Fruit fly (Drosophila melanogaster) whole organism, embryonic: ENCODE results near the gene Art1.

Experiments used
- Aef1 ChIP-seq: fragments of 200-800 bp; sonication (Bioruptor generic); IDR thresholded peaks from 3 replicates; pipeline ENCODE4 v1.3.6; 2022; ENCODE audit warnings: missing biosample characterization, missing genetic modification characterization
- CG10321 ChIP-seq: fragments of 200-800 bp; sonication (Bioruptor generic); IDR thresholded peaks from 2 replicates; pipeline ENCODE4 v1.3.6; 2022; ENCODE audit warnings: missing biosample characterization, missing genetic modification characterization
- CG10565 ChIP-seq: fragments of 200-800 bp; sonication (Bioruptor generic); optimal IDR thresholded peaks from 3 replicates; lab custom pipeline; 2016; ENCODE audit warnings: missing biosample characterization, mild to moderate bottlenecking, missing genetic modification characterization
- CG10654 ChIP-seq: fragments of 200-800 bp; sonication (Bioruptor generic); optimal IDR thresholded peaks from 2 replicates; lab custom pipeline; 2016; ENCODE audit warnings: missing biosample characterization, missing genetic modification characterization
- CG11560 ChIP-seq: fragments of 200-800 bp; sonication (Bioruptor generic); IDR thresholded peaks from 3 replicates; pipeline ENCODE4 v1.3.6; 2022; ENCODE audit warnings: missing biosample characterization, missing genetic modification characterization
- CG11696 ChIP-seq: fragments of 200-800 bp; sonication (Bioruptor generic); IDR thresholded peaks from 2 replicates; pipeline ENCODE4 v1.3.6; 2022; ENCODE audit warnings: missing biosample characterization, missing genetic modification characterization
- CG14710 ChIP-seq: fragments of 200-800 bp; sonication (Bioruptor generic); optimal IDR thresholded peaks from 3 replicates; lab custom pipeline; 2019; ENCODE audit warnings: missing biosample characterization, mild to moderate bottlenecking, missing genetic modification characterization, moderate library complexity
- CG15696 ChIP-seq: fragments of 200-800 bp; sonication (Bioruptor generic); optimal IDR thresholded peaks from 2 replicates; lab custom pipeline; 2019; ENCODE audit warnings: missing biosample characterization, mild to moderate bottlenecking, missing genetic modification characterization, moderate library complexity
- CG1647 ChIP-seq: fragments of 200-800 bp; sonication (Bioruptor generic); optimal IDR thresholded peaks from 3 replicates; lab custom pipeline; 2016; ENCODE audit warnings: missing biosample characterization, missing genetic modification characterization
- CG17186 ChIP-seq: fragments of 200-800 bp; sonication (Bioruptor generic); optimal IDR thresholded peaks from 3 replicates; lab custom pipeline; 2017; ENCODE audit warnings: missing biosample characterization, missing genetic modification reagents, missing genetic modification characterization
- CG3163 ChIP-seq: fragments of 200-800 bp; sonication (Bioruptor generic); optimal IDR thresholded peaks from 3 replicates; lab custom pipeline; 2016; ENCODE audit warnings: missing biosample characterization, missing genetic modification characterization
- CG32772 ChIP-seq: fragments of 200-800 bp; sonication (Bioruptor generic); IDR thresholded peaks from 2 replicates; pipeline ENCODE4 v1.3.6; 2022; ENCODE audit warnings: missing biosample characterization, missing genetic modification characterization
- CG3847 ChIP-seq: fragments of 200-800 bp; sonication (Bioruptor generic); IDR thresholded peaks from 2 replicates; pipeline ENCODE4 v1.3.6; 2022; ENCODE audit warnings: missing biosample characterization, missing genetic modification characterization
- CG4424 ChIP-seq: fragments of 200-800 bp; sonication (Bioruptor generic); optimal IDR thresholded peaks from 3 replicates; lab custom pipeline; 2016; ENCODE audit warnings: missing biosample characterization, missing genetic modification characterization
- CG4617 ChIP-seq: fragments of 200-800 bp; sonication (Bioruptor generic); optimal IDR thresholded peaks from 3 replicates; lab custom pipeline; 2016; ENCODE audit warnings: missing biosample characterization, missing genetic modification characterization, borderline replicate concordance
- CG4707 ChIP-seq: fragments of 200-800 bp; sonication (Bioruptor generic); optimal IDR thresholded peaks from 2 replicates; lab custom pipeline; 2018; ENCODE audit warnings: missing biosample characterization, mild to moderate bottlenecking, missing genetic modification characterization, moderate library complexity
- CG6654 ChIP-seq: fragments of 200-800 bp; sonication (Bioruptor generic); optimal IDR thresholded peaks from 2 replicates; lab custom pipeline; 2017; ENCODE audit warnings: missing biosample characterization, mild to moderate bottlenecking, missing genetic modification characterization
- CG7372 ChIP-seq: fragments of 200-800 bp; sonication (Bioruptor generic); IDR thresholded peaks from 2 replicates; pipeline ENCODE4 v1.3.6; 2022; ENCODE audit warnings: missing biosample characterization, missing genetic modification characterization
- CG7786 ChIP-seq: fragments of 200-800 bp; sonication (Bioruptor generic); optimal IDR thresholded peaks from 2 replicates; lab custom pipeline; 2016; ENCODE audit warnings: missing biosample characterization, missing genetic modification characterization
- CG8359 ChIP-seq: fragments of 200-800 bp; sonication (Bioruptor generic); optimal IDR thresholded peaks from 2 replicates; lab custom pipeline; 2017; ENCODE audit warnings: missing biosample characterization, mild to moderate bottlenecking, missing genetic modification characterization, borderline replicate concordance
- CG9817 ChIP-seq: fragments of 200-800 bp; sonication (Bioruptor generic); optimal IDR thresholded peaks from 2 replicates; lab custom pipeline; 2018; ENCODE audit warnings: missing biosample characterization, mild to moderate bottlenecking, missing genetic modification characterization, moderate library complexity
- Chrac-16 ChIP-seq: fragments of 200-800 bp; sonication (Bioruptor generic); optimal IDR thresholded peaks from 3 replicates; lab custom pipeline; 2016; ENCODE audit warnings: missing biosample characterization, missing genetic modification characterization
- Dip2 ChIP-seq: fragments of 200-800 bp; sonication (Bioruptor generic); IDR thresholded peaks from 2 replicates; pipeline ENCODE4 v1.3.6; 2022; ENCODE audit warnings: missing biosample characterization, missing genetic modification characterization
- Dp ChIP-seq: fragments of 200-800 bp; sonication (Bioruptor generic); optimal IDR thresholded peaks from 2 replicates; lab custom pipeline; 2018; ENCODE audit warnings: missing biosample characterization, mild to moderate bottlenecking, missing genetic modification characterization, moderate library complexity
- HLH54F ChIP-seq: fragments of 200-800 bp; sonication (Bioruptor generic); optimal IDR thresholded peaks from 3 replicates; lab custom pipeline; 2016; ENCODE audit warnings: missing biosample characterization, missing genetic modification characterization
- Hey ChIP-seq: fragments of 200-800 bp; sonication (Bioruptor generic); optimal IDR thresholded peaks from 3 replicates; lab custom pipeline; 2018; ENCODE audit warnings: missing biosample characterization, mild to moderate bottlenecking, missing genetic modification characterization
- Jarid2 ChIP-seq: fragments of 200-800 bp; sonication (Bioruptor generic); optimal IDR thresholded peaks from 3 replicates; lab custom pipeline; 2017; ENCODE audit warnings: mild to moderate bottlenecking, missing biosample characterization, missing genetic modification reagents, missing genetic modification characterization
- NC2β ChIP-seq: fragments of 200-800 bp; sonication (Bioruptor generic); optimal IDR thresholded peaks from 2 replicates; lab custom pipeline; 2016; ENCODE audit warnings: missing biosample characterization, missing genetic modification characterization
- Sin3A ChIP-seq: fragments of >200 bp; optimal IDR thresholded peaks from 2 replicates; lab custom pipeline; 2018
- Spps ChIP-seq: fragments of 200-800 bp; sonication (Bioruptor generic); optimal IDR thresholded peaks from 2 replicates; lab custom pipeline; 2018; ENCODE audit warnings: missing biosample characterization, mild to moderate bottlenecking, missing genetic modification characterization
- Sry-δ ChIP-seq: fragments of 200-800 bp; sonication (Bioruptor generic); optimal IDR thresholded peaks from 2 replicates; lab custom pipeline; 2016; ENCODE audit warnings: missing biosample characterization, missing genetic modification characterization
- Taf1 ChIP-seq: fragments of 200-800 bp; sonication (Bioruptor generic); IDR thresholded peaks from 2 replicates; pipeline ENCODE4 v1.3.6; 2022; ENCODE audit warnings: missing biosample characterization, missing genetic modification characterization
- Vsx1 ChIP-seq: fragments of 200-800 bp; sonication (Bioruptor generic); optimal IDR thresholded peaks from 2 replicates; lab custom pipeline; 2017; ENCODE audit warnings: missing biosample characterization, mild to moderate bottlenecking, missing genetic modification characterization, missing genetic modification reagents
- ap ChIP-seq: fragments of 200-800 bp; sonication (Bioruptor generic); IDR thresholded peaks from 2 replicates; pipeline ENCODE4 v1.3.6; 2022; ENCODE audit warnings: missing biosample characterization, missing genetic modification characterization
- ash1 ChIP-seq: fragments of 200-800 bp; sonication (Bioruptor generic); optimal IDR thresholded peaks from 2 replicates; lab custom pipeline; 2018; ENCODE audit warnings: missing biosample characterization, mild to moderate bottlenecking, missing genetic modification characterization
- az2 ChIP-seq: fragments of 200-800 bp; sonication (Bioruptor generic); optimal IDR thresholded peaks from 3 replicates; lab custom pipeline; 2016; ENCODE audit warnings: missing biosample characterization, missing genetic modification characterization
- br ChIP-seq: fragments of >200 bp; optimal IDR thresholded peaks from 2 replicates; lab custom pipeline; 2017
- corto ChIP-seq: fragments of 200-800 bp; sonication (Bioruptor generic); optimal IDR thresholded peaks from 2 replicates; lab custom pipeline; 2016; ENCODE audit warnings: missing biosample characterization, mild to moderate bottlenecking, missing genetic modification characterization, moderate library complexity
- danr ChIP-seq: fragments of 200-800 bp; sonication (Bioruptor generic); IDR thresholded peaks from 2 replicates; pipeline ENCODE4 v1.3.6; 2022; ENCODE audit warnings: missing biosample characterization, missing genetic modification characterization
- dimm ChIP-seq: fragments of 200-800 bp; sonication (Bioruptor generic); IDR thresholded peaks from 2 replicates; pipeline ENCODE4 v1.3.6; 2022; ENCODE audit warnings: missing biosample characterization, missing genetic modification characterization
- dpn ChIP-seq, 2 experiments: fragments of 200-800 bp; sonication (Bioruptor generic); optimal IDR thresholded peaks; 3 replicates each; lab custom pipeline; 2016; ENCODE audit warnings: missing biosample characterization in 2 of 2, missing genetic modification characterization in 2 of 2
- gcm2 ChIP-seq: fragments of 200-800 bp; sonication (Bioruptor generic); optimal IDR thresholded peaks from 2 replicates; lab custom pipeline; 2016; ENCODE audit warnings: missing biosample characterization, missing genetic modification characterization
- gem ChIP-seq: fragments of 200-800 bp; sonication (Bioruptor generic); optimal IDR thresholded peaks from 2 replicates; lab custom pipeline; 2019; ENCODE audit warnings: missing biosample characterization, mild to moderate bottlenecking, missing genetic modification characterization, moderate library complexity
- her ChIP-seq: fragments of 200-800 bp; sonication (Bioruptor generic); optimal IDR thresholded peaks from 2 replicates; lab custom pipeline; 2016; ENCODE audit warnings: missing biosample characterization, missing genetic modification characterization
- jigr1 ChIP-seq: fragments of 200-800 bp; sonication (Bioruptor generic); IDR thresholded peaks from 3 replicates; pipeline ENCODE4 v1.3.6; 2022; ENCODE audit warnings: missing biosample characterization, missing genetic modification characterization
- lab ChIP-seq: fragments of 200-800 bp; sonication (Bioruptor generic); optimal IDR thresholded peaks from 3 replicates; lab custom pipeline; 2017; ENCODE audit warnings: missing biosample characterization, missing genetic modification characterization, mild to moderate bottlenecking, moderate library complexity, missing genetic modification reagents
- mirr ChIP-seq: fragments of 200-800 bp; sonication (Bioruptor generic); optimal IDR thresholded peaks from 3 replicates; lab custom pipeline; 2018; ENCODE audit warnings: missing biosample characterization, mild to moderate bottlenecking, missing genetic modification characterization
- nmo ChIP-seq: fragments of 200-800 bp; sonication (Bioruptor generic); optimal IDR thresholded peaks from 2 replicates; lab custom pipeline; 2018; ENCODE audit warnings: missing biosample characterization, mild to moderate bottlenecking, missing genetic modification characterization, moderate library complexity
- phol ChIP-seq: fragments of 200-800 bp; sonication (Bioruptor generic); optimal IDR thresholded peaks from 3 replicates; lab custom pipeline; 2018; ENCODE audit warnings: missing biosample characterization, mild to moderate bottlenecking, missing genetic modification characterization, moderate library complexity
- slp2 ChIP-seq: fragments of 200-800 bp; sonication (Bioruptor generic); optimal IDR thresholded peaks from 2 replicates; lab custom pipeline; 2016; ENCODE audit warnings: missing biosample characterization, missing genetic modification characterization
- toy ChIP-seq: fragments of 200-800 bp; sonication (Bioruptor generic); IDR thresholded peaks from 2 replicates; pipeline ENCODE4 v1.3.6; 2022; ENCODE audit warnings: missing biosample characterization, missing genetic modification characterization
- unpg ChIP-seq: fragments of 200-800 bp; sonication (Bioruptor generic); optimal IDR thresholded peaks from 3 replicates; lab custom pipeline; 2018; ENCODE audit warnings: missing biosample characterization, mild to moderate bottlenecking, missing genetic modification characterization, moderate library complexity
- usp ChIP-seq: fragments of >200 bp; optimal IDR thresholded peaks from 2 replicates; lab custom pipeline; 2017; ENCODE audit warnings: missing biosample characterization, missing genetic modification characterization

Art1 gene

DNA sequence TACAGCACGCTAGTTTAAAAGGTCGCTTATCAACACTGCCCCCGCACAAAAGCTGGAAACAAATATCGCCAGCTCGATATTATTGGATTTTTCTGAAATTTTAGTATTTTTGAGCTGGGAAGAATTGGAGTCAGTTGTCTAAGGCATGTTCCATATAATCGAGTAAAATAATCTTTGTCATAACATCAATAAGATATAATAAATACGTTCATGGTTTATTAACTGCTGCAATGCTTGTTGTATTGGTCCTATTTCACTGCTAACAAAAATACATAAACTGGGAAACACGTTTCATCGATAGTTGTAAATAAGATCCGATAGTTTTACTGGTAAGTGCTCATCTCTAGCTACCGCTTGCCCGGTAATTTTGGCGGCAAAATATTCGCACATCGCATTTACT lies at the start of gene Art1, which contains the start of gene Mcm5 (continued):
- TF ChIP-seq CG10654 (GFP tag; lab: Kevin White, UChicago), result peak; percentile 23
- TF ChIP-seq Vsx1 (GFP tag; lab: Kevin White, UChicago), result no peak
- peak; percentile 38 for TF ChIP-seq slp2 (GFP tag; lab: Kevin White, UChicago)
- TF ChIP-seq unpg, result no peak
- peak; percentile 60 for TF ChIP-seq HLH54F (GFP tag; lab: Kevin White, UChicago)
- no peak for TF ChIP-seq Taf1 (GFP tag; lab: Robert Waterston, UW)
- peak; percentile 99 for TF ChIP-seq Sin3A (lab: Kevin White, UChicago)
- peak; percentile 97 for TF ChIP-seq Sry-δ (GFP tag; lab: Kevin White, UChicago)
- TF ChIP-seq CG17186 (GFP tag; lab: Kevin White, UChicago), result peak; percentile 82
- no peak for TF ChIP-seq CG6654 (GFP tag; lab: Kevin White, UChicago)
- TF ChIP-seq CG7786 (GFP tag; lab: Kevin White, UChicago), result peak; percentile 47
- no peak for TF ChIP-seq toy
- TF ChIP-seq NC2β (GFP tag; lab: Kevin White, UChicago), result peak; percentile 38
- TF ChIP-seq br (lab: Kevin White, UChicago), result no peak
- TF ChIP-seq Dp (GFP tag; lab: Kevin White, UChicago), result peak; percentile 77
- 0 out of 3 replicates have a peak, but pooled peaks have one; percentile 18 for TF ChIP-seq Aef1
- peak; percentile 79 for TF ChIP-seq nmo (GFP tag; lab: Kevin White, UChicago)
- no peak for TF ChIP-seq ap (GFP tag; lab: Robert Waterston, UW)
- peak; percentile 62 for TF ChIP-seq CG4617
- peak; percentile 45 for TF ChIP-seq CG9817
- no peak for TF ChIP-seq Dip2 (GFP tag; lab: Robert Waterston, UW)
- no peak for TF ChIP-seq gcm2 (GFP tag; lab: Kevin White, UChicago)
- no peak for TF ChIP-seq CG8359
- TF ChIP-seq az2, result peak; percentile 17
- TF ChIP-seq gem (tag; lab: Kevin White, UChicago), result no peak
- no peak for TF ChIP-seq CG1647
- no peak for TF ChIP-seq CG32772 (GFP tag; lab: Robert Waterston, UW)
- TF ChIP-seq CG14710 (tag; lab: Kevin White, UChicago), result peak; percentile 83
- peak; percentile 21 for TF ChIP-seq Jarid2 (GFP tag; lab: Kevin White, UChicago)
- peak; percentile 62 for TF ChIP-seq CG3847 (GFP tag; lab: Robert Waterston, UW)
- peak; percentile 67 for TF ChIP-seq phol (tag; lab: Kevin White, UChicago)
- no peak for TF ChIP-seq CG10565
- TF ChIP-seq Chrac-16 (GFP tag; lab: Kevin White, UChicago), result peak; percentile 26
- no peak for TF ChIP-seq CG7372 (GFP tag; lab: Robert Waterston, UW)
- TF ChIP-seq ash1 (GFP tag; lab: Kevin White, UChicago), result no peak
- no peak for TF ChIP-seq mirr (GFP tag; lab: Kevin White, UChicago)
- TF ChIP-seq CG3163 (GFP tag; lab: Kevin White, UChicago), result peak; percentile 51
- no peak for TF ChIP-seq CG10321 (GFP tag; lab: Robert Waterston, UW)
- TF ChIP-seq corto (GFP tag; lab: Kevin White, UChicago), result no peak
- TF ChIP-seq Hey (tag; lab: Kevin White, UChicago), result no peak
- peak; percentile 54 for TF ChIP-seq CG4424 (GFP tag; lab: Kevin White, UChicago)
- TF ChIP-seq CG15696, result no peak
- TF ChIP-seq jigr1 (GFP tag; lab: Robert Waterston, UW), result no peak
- no peak for TF ChIP-seq usp (GFP tag; lab: Kevin White, UChicago)
- no peak for TF ChIP-seq CG11696 (GFP tag; lab: Robert Waterston, UW)
- TF ChIP-seq danr (GFP tag; lab: Robert Waterston, UW), result no peak
- no peak for TF ChIP-seq dimm (GFP tag; lab: Robert Waterston, UW)
- TF ChIP-seq her (GFP tag; lab: Kevin White, UChicago), result no peak
- TF ChIP-seq CG4707, result no peak
- no peak for TF ChIP-seq lab (GFP tag; lab: Kevin White, UChicago)
- peak; percentile 56 to 61 for TF ChIP-seq dpn (GFP tag; optimal IDR thresholded peaks at IDR 0.05; lab: Kevin White, UChicago)
- TF ChIP-seq Spps (tag; lab: Kevin White, UChicago), result no peak
- no peak for TF ChIP-seq CG11560
